Worm (Caenorhabditis elegans) whole organism, late embryonic: ENCODE results near the gene F49E12.10.

Experiments used
- C38D4.7 ChIP-seq: fragments of 200-800 bp; sonication (Bioruptor generic); optimal IDR thresholded peaks from 2 replicates; lab custom pipeline; 2018; ENCODE audit warnings: mild to moderate bottlenecking, missing genetic modification characterization, moderate library complexity, missing compliant biosample characterization
- F13H6.1 ChIP-seq: sonication (generic microtip); optimal IDR thresholded peaks from 2 replicates; lab custom pipeline; 2016; ENCODE audit warnings: missing genetic modification characterization, missing compliant biosample characterization
- K02D7.2 ChIP-seq: sonication (generic microtip); optimal IDR thresholded peaks from 2 replicates; lab custom pipeline; 2017; ENCODE audit warnings: mild to moderate bottlenecking, missing genetic modification characterization, missing compliant biosample characterization
- K09A11.1 ChIP-seq: sonication (generic microtip); optimal IDR thresholded peaks from 2 replicates; lab custom pipeline; 2017; ENCODE audit warnings: antibody characterized with exemption, mild to moderate bottlenecking, missing genetic modification characterization, missing compliant biosample characterization; ENCODE audit not compliant: insufficient read depth
- Y22D7AL.16 ChIP-seq: sonication (generic microtip); optimal IDR thresholded peaks from 2 replicates; lab custom pipeline; 2016; ENCODE audit warnings: missing genetic modification characterization, missing compliant biosample characterization
- ahr-1 ChIP-seq: sonication (generic microtip); optimal IDR thresholded peaks from 2 replicates; lab custom pipeline; 2016; ENCODE audit warnings: missing genetic modification characterization, missing compliant biosample characterization
- ama-1 ChIP-seq: fragments of 150-350 bp; optimal IDR thresholded peaks from 2 replicates; lab custom pipeline; 2014
- ceh-14 ChIP-seq: sonication (generic microtip); optimal IDR thresholded peaks from 2 replicates; lab custom pipeline; 2016; ENCODE audit warnings: missing genotype, missing genetic modification characterization, missing compliant biosample characterization
- ceh-18 ChIP-seq: sonication (generic microtip); optimal IDR thresholded peaks from 2 replicates; lab custom pipeline; 2016; ENCODE audit warnings: missing genetic modification characterization, missing compliant biosample characterization
- ceh-2 ChIP-seq: sonication (generic microtip); optimal IDR thresholded peaks from 2 replicates; lab custom pipeline; 2016; ENCODE audit warnings: missing genotype, missing genetic modification characterization, missing compliant biosample characterization
- ceh-24 ChIP-seq: sonication (generic microtip); optimal IDR thresholded peaks from 2 replicates; lab custom pipeline; 2016; ENCODE audit warnings: mild to moderate bottlenecking, missing genetic modification characterization, missing compliant biosample characterization
- ceh-30 ChIP-seq: fragments of 150-350 bp; optimal IDR thresholded peaks from 2 replicates; lab custom pipeline; 2014; ENCODE audit warnings: missing biosample characterization, missing genetic modification characterization
- ceh-34 ChIP-seq: sonication (generic microtip); optimal IDR thresholded peaks from 2 replicates; lab custom pipeline; 2016; ENCODE audit warnings: mild to moderate bottlenecking, missing genetic modification characterization, missing compliant biosample characterization
- ceh-45 ChIP-seq: fragments of 200-800 bp; sonication (Bioruptor generic); IDR thresholded peaks from 2 replicates; pipeline ENCODE4 v1.3.6; 2022; ENCODE audit warnings: missing genetic modification reagents, missing genetic modification characterization, missing compliant biosample characterization
- ceh-48 ChIP-seq: sonication (generic microtip); optimal IDR thresholded peaks from 2 replicates; lab custom pipeline; 2016; ENCODE audit warnings: missing genetic modification characterization, inconsistent platforms, missing compliant biosample characterization
- che-1 ChIP-seq: sonication (generic microtip); optimal IDR thresholded peaks from 2 replicates; lab custom pipeline; 2016; ENCODE audit warnings: mild to moderate bottlenecking, missing genetic modification characterization, missing compliant biosample characterization
- dve-1 ChIP-seq: sonication (generic microtip); optimal IDR thresholded peaks from 2 replicates; lab custom pipeline; 2017; ENCODE audit warnings: antibody characterized with exemption, mild to moderate bottlenecking, missing genetic modification characterization, missing compliant biosample characterization
- elt-2 ChIP-seq: sonication (generic microtip); optimal IDR thresholded peaks from 2 replicates; lab custom pipeline; 2016; ENCODE audit warnings: missing genetic modification reagents, missing genetic modification characterization, missing compliant biosample characterization
- ets-4 ChIP-seq: sonication (generic microtip); optimal IDR thresholded peaks from 2 replicates; lab custom pipeline; 2016; ENCODE audit warnings: missing genetic modification characterization, missing compliant biosample characterization
- eyg-1 ChIP-seq: sonication (generic microtip); optimal IDR thresholded peaks from 2 replicates; lab custom pipeline; 2016; ENCODE audit warnings: missing genotype, missing genetic modification characterization, missing compliant biosample characterization
- hlh-15 ChIP-seq: sonication (generic microtip); optimal IDR thresholded peaks from 2 replicates; lab custom pipeline; 2016; ENCODE audit warnings: missing genetic modification characterization, missing compliant biosample characterization
- hlh-30 ChIP-seq: sonication (generic microtip); optimal IDR thresholded peaks from 2 replicates; lab custom pipeline; 2017; ENCODE audit warnings: antibody characterized with exemption, missing genetic modification characterization, missing compliant biosample characterization; ENCODE audit not compliant: insufficient read depth
- hlh-6 ChIP-seq: sonication (generic microtip); optimal IDR thresholded peaks from 2 replicates; lab custom pipeline; 2016; ENCODE audit warnings: missing genotype, missing genetic modification characterization, missing compliant biosample characterization
- hlh-8 ChIP-seq: sonication (generic microtip); optimal IDR thresholded peaks from 2 replicates; lab custom pipeline; 2016; ENCODE audit warnings: missing genotype, missing genetic modification characterization, missing compliant biosample characterization
- lim-6 ChIP-seq: sonication (generic microtip); optimal IDR thresholded peaks from 2 replicates; lab custom pipeline; 2016; ENCODE audit warnings: missing genetic modification characterization, missing compliant biosample characterization
- lin-11 ChIP-seq: fragments of 200-800 bp; sonication (Bioruptor generic); optimal IDR thresholded peaks from 2 replicates; lab custom pipeline; 2018; ENCODE audit warnings: mild to moderate bottlenecking, missing genetic modification characterization, missing compliant biosample characterization
- madf-2 ChIP-seq: sonication (generic microtip); optimal IDR thresholded peaks from 2 replicates; lab custom pipeline; 2017; ENCODE audit warnings: missing genetic modification characterization, missing compliant biosample characterization
- mec-3 ChIP-seq: sonication (generic microtip); optimal IDR thresholded peaks from 2 replicates; lab custom pipeline; 2016; ENCODE audit warnings: borderline replicate concordance, missing genetic modification characterization, missing compliant biosample characterization
- nfya-1 ChIP-seq: sonication (generic microtip); optimal IDR thresholded peaks from 2 replicates; lab custom pipeline; 2017; ENCODE audit warnings: missing genetic modification characterization, mild to moderate bottlenecking, missing compliant biosample characterization, antibody characterized with exemption, moderate library complexity
- nhr-232 ChIP-seq: sonication (generic microtip); optimal IDR thresholded peaks from 2 replicates; lab custom pipeline; 2016; ENCODE audit warnings: missing genetic modification characterization, missing compliant biosample characterization
- npax-4 ChIP-seq: sonication (generic microtip); optimal IDR thresholded peaks from 2 replicates; lab custom pipeline; 2016; ENCODE audit warnings: missing genetic modification characterization, missing compliant biosample characterization
- pha-2 ChIP-seq: sonication (generic microtip); optimal IDR thresholded peaks from 2 replicates; lab custom pipeline; 2017; ENCODE audit warnings: mild to moderate bottlenecking, missing genetic modification characterization, missing compliant biosample characterization
- ref-2 ChIP-seq: sonication (generic microtip); optimal IDR thresholded peaks from 2 replicates; lab custom pipeline; 2016; ENCODE audit warnings: missing genetic modification characterization, missing compliant biosample characterization
- sdc-2 ChIP-seq: sonication (generic microtip); optimal IDR thresholded peaks from 2 replicates; lab custom pipeline; 2016; ENCODE audit warnings: missing genotype, missing genetic modification characterization, missing compliant biosample characterization
- sox-4 ChIP-seq: sonication (generic microtip); optimal IDR thresholded peaks from 2 replicates; lab custom pipeline; 2017; ENCODE audit warnings: mild to moderate bottlenecking, missing genetic modification characterization, inconsistent platforms, missing compliant biosample characterization
- ttx-3 ChIP-seq: sonication (generic microtip); optimal IDR thresholded peaks from 2 replicates; lab custom pipeline; 2016; ENCODE audit warnings: missing genetic modification reagents, missing genetic modification characterization, missing compliant biosample characterization
- unc-3 ChIP-seq, 2 experiments: fragments of 200-800 bp in 1 of 2; sonication (Bioruptor generic) in 1 of 2; sonication (generic microtip) in 1 of 2; conservative IDR thresholded peaks in 1 of 2; optimal IDR thresholded peaks in 1 of 2; 2 replicates each; pipeline versions ENCODE4 v1.3.6 to Lab custom; 2016 to 2022; ENCODE audit warnings: missing compliant biosample characterization in 2 of 2, missing genetic modification characterization in 2 of 2, missing genetic modification reagents in 1 of 2
- zip-5 ChIP-seq: sonication (generic microtip); optimal IDR thresholded peaks from 2 replicates; lab custom pipeline; 2016; ENCODE audit warnings: missing genetic modification characterization, missing compliant biosample characterization
- ztf-16 ChIP-seq: sonication (generic microtip); optimal IDR thresholded peaks from 2 replicates; lab custom pipeline; 2017; ENCODE audit warnings: missing genetic modification characterization, missing compliant biosample characterization

F49E12.10 gene

DNA sequence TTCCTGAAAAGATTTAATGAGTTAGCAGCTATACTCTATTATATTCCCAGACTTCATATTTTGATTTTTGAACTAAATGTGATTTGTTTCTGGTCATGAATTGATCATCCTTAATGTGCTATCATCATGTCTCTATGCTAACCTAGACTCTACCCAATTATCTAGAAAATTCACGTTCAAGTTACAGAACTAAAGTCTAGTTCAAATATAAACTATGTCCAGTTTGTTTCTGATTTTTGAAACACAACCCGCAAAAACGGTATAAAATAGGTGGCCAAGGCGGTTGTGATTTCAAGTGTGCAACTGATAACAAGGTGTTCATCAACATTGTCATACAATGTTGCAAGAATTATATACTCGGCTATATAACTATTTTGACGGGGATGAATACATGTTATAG is at the start of gene F49E12.10:
TSS of gene F49E12.10 (plus strand) at position 301 of the 400 bp plus-strand sequence.
- TF ChIP-seq eyg-1 (tag; lab: Kevin White, UChicago) (no peak), ref-2 (no peak), ztf-16 (no peak), ama-1 (no peak), sdc-2 (no peak), nfya-1 (tag; lab: Kevin White, UChicago) (no peak), ceh-18 (no peak), ceh-45 (GFP tag; lab: Robert Waterston, UW) (no peak), hlh-15 (no peak), che-1 (tag; lab: Kevin White, UChicago) (no peak), ahr-1 (tag; lab: Kevin White, UChicago) (no peak), hlh-30 (tag; lab: Kevin White, UChicago) (no peak), K02D7.2 (no peak), Y22D7AL.16 (no peak), ttx-3 (tag; lab: Kevin White, UChicago) (no peak), madf-2 (no peak)

DNA sequence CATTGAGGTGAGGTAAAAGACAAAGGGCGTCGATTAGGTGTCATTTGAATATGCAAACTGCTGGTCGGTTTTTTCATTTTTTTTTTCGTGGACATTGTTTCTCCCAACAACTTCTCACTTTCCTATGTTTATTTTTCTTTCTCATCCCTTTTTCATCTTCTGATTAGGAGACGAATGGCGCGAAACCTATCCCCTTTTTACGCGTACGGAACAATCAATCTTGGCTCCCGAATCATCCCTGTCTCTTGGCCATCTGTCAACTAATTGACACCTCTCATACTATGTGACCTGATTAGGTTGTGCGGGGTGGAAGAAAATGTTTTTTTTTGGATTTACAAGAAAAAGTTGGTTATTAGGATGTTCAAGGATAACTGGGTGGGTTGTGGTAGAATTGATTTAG is 46.0 kb upstream of the F49E12.10 start:
- TF ChIP-seq sox-4 (tag; lab: Kevin White, UChicago) (no peak), npax-4 (tag; lab: Kevin White, UChicago) (no peak), madf-2 (no peak), pha-2 (no peak), hlh-6 (no peak), dve-1 (tag; lab: Kevin White, UChicago) (no peak), hlh-8 (tag; lab: Kevin White, UChicago) (no peak), ceh-34 (tag; lab: Kevin White, UChicago) (no peak), mec-3 (tag; lab: Kevin White, UChicago) (no peak), C38D4.7 (no peak), ets-4 (tag; lab: Kevin White, UChicago) (no peak), K02D7.2 (no peak), nhr-232 (tag; lab: Kevin White, UChicago) (no peak), K09A11.1 (tag; lab: Kevin White, UChicago) (no peak), ceh-48 (tag; lab: Kevin White, UChicago) (no peak), ztf-16 (no peak), lim-6 (tag; lab: Kevin White, UChicago) (no peak), hlh-30 (tag; lab: Kevin White, UChicago) (no peak), ceh-45 (GFP tag; lab: Robert Waterston, UW) (no peak), zip-5 (tag; lab: Kevin White, UChicago) (no peak)

DNA sequence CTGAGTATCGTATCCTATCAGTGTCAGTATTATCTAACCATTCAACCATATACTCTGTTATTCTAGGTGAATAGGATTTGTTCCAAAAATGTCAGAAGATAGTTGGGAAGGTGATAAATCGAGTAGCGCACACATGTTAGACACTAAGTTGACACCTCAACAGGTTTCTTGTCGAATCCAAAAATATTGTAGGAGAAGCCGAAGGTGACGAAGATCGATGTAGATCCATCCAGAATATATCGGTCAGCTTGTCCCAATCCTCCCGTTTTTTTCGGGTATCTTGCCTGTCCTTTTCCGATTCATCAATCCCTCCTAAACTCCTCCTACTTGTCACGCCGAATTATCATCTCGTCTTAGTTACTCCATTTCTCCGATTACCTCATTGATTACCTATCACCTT is 45.2 kb upstream of the F49E12.10 start:
- TF ChIP-seq F13H6.1 (tag; lab: Kevin White, UChicago): no peak
- TF ChIP-seq ceh-2: no peak
- no peak for TF ChIP-seq unc-3 (GFP tag; conservative IDR thresholded peaks at IDR 0.05; lab: Robert Waterston, UW)
- no peak for TF ChIP-seq unc-3 (tag; optimal IDR thresholded peaks at IDR 0.05; lab: Kevin White, UChicago)
- no peak for TF ChIP-seq che-1 (tag; lab: Kevin White, UChicago)
- no peak for TF ChIP-seq ceh-24 (tag; lab: Kevin White, UChicago)
- no peak for TF ChIP-seq ama-1
- TF ChIP-seq elt-2 (tag; lab: Kevin White, UChicago): no peak
- TF ChIP-seq ceh-34 (tag; lab: Kevin White, UChicago): no peak

DNA sequence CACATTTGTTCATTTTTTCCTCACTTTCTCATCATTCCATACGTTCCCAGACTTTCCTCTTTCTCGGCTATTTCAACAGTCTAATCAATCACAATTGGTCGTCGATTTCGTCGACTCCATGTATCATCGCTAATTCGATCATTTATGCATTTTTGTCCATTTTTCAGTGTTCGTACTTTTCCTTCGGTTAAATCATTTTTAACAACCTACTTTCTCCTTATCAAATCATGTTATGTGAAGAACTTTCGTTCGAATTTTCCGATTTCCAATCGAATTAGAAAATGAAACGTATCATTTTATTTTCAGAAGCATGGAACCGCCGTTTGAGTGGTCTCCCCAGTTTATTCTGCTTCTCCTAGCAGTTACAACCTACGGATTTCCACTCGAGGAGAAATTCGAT is 44.5 kb upstream of the F49E12.10 start, which contains the start of gene eff-1:
TSS of gene eff-1 (plus strand) at position 301 of the 400 bp plus-strand sequence.
- TF ChIP-seq hlh-15 (no peak), K02D7.2 (no peak), lin-11 (no peak), pha-2 (no peak), zip-5 (tag; lab: Kevin White, UChicago) (no peak), ceh-2 (no peak), ceh-14 (no peak), lim-6 (tag; lab: Kevin White, UChicago) (no peak), ceh-30 (tag; lab: Kevin White, UChicago) (no peak), ceh-34 (tag; lab: Kevin White, UChicago) (no peak), eyg-1 (tag; lab: Kevin White, UChicago) (no peak)
